Fruit fly (Drosophila melanogaster) whole organism, embryonic: Measurements from ENCODE around the gene CG14646.

ENCODE experiments used
- Antp ChIP-seq: fragments of 200-800 bp; sonication (Bioruptor generic); optimal IDR thresholded peaks from 3 replicates; lab custom pipeline; 2016; ENCODE audit warnings: missing biosample characterization, missing genetic modification characterization
- CG14710 ChIP-seq: fragments of 200-800 bp; sonication (Bioruptor generic); optimal IDR thresholded peaks from 3 replicates; lab custom pipeline; 2019; ENCODE audit warnings: missing biosample characterization, mild to moderate bottlenecking, missing genetic modification characterization, moderate library complexity
- CG2120 ChIP-seq: fragments of 200-800 bp; sonication (Bioruptor generic); optimal IDR thresholded peaks from 3 replicates; lab custom pipeline; 2016; ENCODE audit warnings: missing biosample characterization, missing genetic modification characterization
- CG30403 ChIP-seq: fragments of 200-800 bp; sonication (Bioruptor generic); optimal IDR thresholded peaks from 3 replicates; lab custom pipeline; 2016; ENCODE audit warnings: missing biosample characterization, missing genetic modification characterization
- CG6175 ChIP-seq: fragments of 200-800 bp; sonication (Bioruptor generic); IDR thresholded peaks from 3 replicates; pipeline ENCODE4 v1.3.6; 2022; ENCODE audit warnings: missing biosample characterization, missing genetic modification characterization
- PHDP ChIP-seq: fragments of 200-800 bp; sonication (Bioruptor generic); optimal IDR thresholded peaks from 3 replicates; lab custom pipeline; 2018; ENCODE audit warnings: missing biosample characterization, mild to moderate bottlenecking, missing genetic modification characterization, moderate library complexity
- TFAM ChIP-seq: fragments of 200-800 bp; sonication (Bioruptor generic); optimal IDR thresholded peaks from 2 replicates; lab custom pipeline; 2017; ENCODE audit warnings: missing biosample characterization, missing genetic modification characterization, inconsistent platforms
- fd102C ChIP-seq: fragments of 200-800 bp; sonication (Bioruptor generic); optimal IDR thresholded peaks from 2 replicates; lab custom pipeline; 2018; ENCODE audit warnings: missing biosample characterization, mild to moderate bottlenecking, missing genetic modification characterization, moderate library complexity
- mirr ChIP-seq: fragments of 200-800 bp; sonication (Bioruptor generic); optimal IDR thresholded peaks from 3 replicates; lab custom pipeline; 2018; ENCODE audit warnings: missing biosample characterization, mild to moderate bottlenecking, missing genetic modification characterization
- sr ChIP-seq: fragments of 200-800 bp; sonication (Bioruptor generic); IDR thresholded peaks from 3 replicates; pipeline ENCODE4 v1.3.6; 2022; ENCODE audit warnings: missing biosample characterization, missing genetic modification characterization

dm6 chr3R:4353569-4353968 lies 36.6 kb upstream of the CG14646 start:
- TF ChIP-seq mirr (GFP tag; lab: Kevin White, UChicago) (no peak), PHDP (tag; lab: Kevin White, UChicago) (no peak), TFAM (GFP tag; lab: Kevin White, UChicago) (no peak), CG14710 (tag; lab: Kevin White, UChicago) (no peak), CG30403 (no peak), CG6175 (GFP tag; lab: Robert Waterston, UW) (no peak), sr (no peak), CG2120 (no peak), Antp (GFP tag; lab: Kevin White, UChicago) (no peak), fd102C (GFP tag; lab: Kevin White, UChicago) (no peak)
